Fruit fly (Drosophila melanogaster) whole organism, embryonic: Measurements from ENCODE around the gene CG4313.

Experiments
- ATbp ChIP-seq: fragments of 200-800 bp; sonication (Bioruptor generic); optimal IDR thresholded peaks from 2 replicates; lab custom pipeline; 2017; ENCODE audit warnings: missing biosample characterization, mild to moderate bottlenecking, missing genetic modification characterization, missing genetic modification reagents
- Bgb ChIP-seq: fragments of 200-800 bp; sonication (Bioruptor generic); IDR thresholded peaks from 2 replicates; pipeline ENCODE4 v1.3.6; 2022; ENCODE audit warnings: missing biosample characterization, missing genetic modification characterization; ENCODE audit not compliant: partially characterized antibody
- CG10979 ChIP-seq: fragments of 200-800 bp; sonication (Bioruptor generic); optimal IDR thresholded peaks from 2 replicates; lab custom pipeline; 2018; ENCODE audit warnings: missing biosample characterization, mild to moderate bottlenecking, missing genetic modification characterization, moderate library complexity
- CG11398 ChIP-seq: fragments of 200-800 bp; sonication (Bioruptor generic); optimal IDR thresholded peaks from 2 replicates; lab custom pipeline; 2016; ENCODE audit warnings: missing biosample characterization, missing genetic modification characterization
- CG12155 ChIP-seq: fragments of 200-800 bp; sonication (Bioruptor generic); optimal IDR thresholded peaks from 3 replicates; lab custom pipeline; 2016; ENCODE audit warnings: missing biosample characterization, missing genetic modification characterization
- CG13624 ChIP-seq: fragments of 200-800 bp; sonication (Bioruptor generic); optimal IDR thresholded peaks from 2 replicates; lab custom pipeline; 2016; ENCODE audit warnings: missing biosample characterization, missing genetic modification characterization
- CG13775 ChIP-seq: fragments of 200-800 bp; sonication (Bioruptor generic); optimal IDR thresholded peaks from 3 replicates; lab custom pipeline; 2017; ENCODE audit warnings: missing biosample characterization, mild to moderate bottlenecking, missing genetic modification characterization
- CG14441 ChIP-seq: fragments of 200-800 bp; sonication (Bioruptor generic); IDR thresholded peaks from 2 replicates; pipeline ENCODE4 v1.3.6; 2022; ENCODE audit warnings: missing biosample characterization, missing genetic modification characterization
- CG15601 ChIP-seq: fragments of 200-800 bp; sonication (Bioruptor generic); optimal IDR thresholded peaks from 3 replicates; lab custom pipeline; 2019; ENCODE audit warnings: missing biosample characterization, mild to moderate bottlenecking, missing genetic modification characterization, moderate library complexity
- CG2120 ChIP-seq: fragments of 200-800 bp; sonication (Bioruptor generic); optimal IDR thresholded peaks from 3 replicates; lab custom pipeline; 2016; ENCODE audit warnings: missing biosample characterization, missing genetic modification characterization
- CG32532 ChIP-seq: fragments of 200-800 bp; sonication (Bioruptor generic); IDR thresholded peaks from 2 replicates; pipeline ENCODE4 v1.3.6; 2022; ENCODE audit warnings: missing biosample characterization, missing genetic modification characterization
- CG33557 ChIP-seq: fragments of 200-800 bp; sonication (Bioruptor generic); optimal IDR thresholded peaks from 2 replicates; lab custom pipeline; 2019; ENCODE audit warnings: missing biosample characterization, mild to moderate bottlenecking, missing genetic modification characterization, moderate library complexity
- CG5953 ChIP-seq: fragments of 200-800 bp; sonication (Bioruptor generic); IDR thresholded peaks from 2 replicates; pipeline ENCODE4 v1.3.6; 2022; ENCODE audit warnings: missing biosample characterization, missing genetic modification characterization
- CG6254 ChIP-seq: fragments of 200-800 bp; sonication (Bioruptor generic); optimal IDR thresholded peaks from 3 replicates; lab custom pipeline; 2017; ENCODE audit warnings: mild to moderate bottlenecking, missing biosample characterization, missing genetic modification reagents, missing genetic modification characterization
- CG6272 ChIP-seq: fragments of 200-800 bp; sonication (Bioruptor generic); IDR thresholded peaks from 2 replicates; pipeline ENCODE4 v1.3.6; 2022; ENCODE audit warnings: missing biosample characterization, missing genetic modification characterization
- CG7556 ChIP-seq: fragments of 200-800 bp; sonication (Bioruptor generic); optimal IDR thresholded peaks from 2 replicates; lab custom pipeline; 2017; ENCODE audit warnings: missing biosample characterization, mild to moderate bottlenecking, missing genetic modification characterization
- CG8944 ChIP-seq: fragments of 200-800 bp; sonication (Bioruptor generic); optimal IDR thresholded peaks from 3 replicates; lab custom pipeline; 2016; ENCODE audit warnings: missing biosample characterization, missing genetic modification characterization
- CG9876 ChIP-seq: fragments of 200-800 bp; sonication (Bioruptor generic); optimal IDR thresholded peaks from 2 replicates; lab custom pipeline; 2016; ENCODE audit warnings: missing biosample characterization, missing genetic modification characterization
- D ChIP-seq, 2 experiments: fragments of 200-800 bp in 1 of 2; fragments of >200 bp in 1 of 2; sonication (Bioruptor generic) in 1 of 2; optimal IDR thresholded peaks; 2 replicates in 1 of 2; 3 replicates in 1 of 2; lab custom pipeline; 2017; ENCODE audit warnings: mild to moderate bottlenecking in 1 of 2, missing biosample characterization in 1 of 2, missing genetic modification characterization in 1 of 2, missing genetic modification reagents in 1 of 2
- Dbx ChIP-seq: fragments of 200-800 bp; sonication (Bioruptor generic); IDR thresholded peaks from 3 replicates; pipeline ENCODE4 v1.3.6; 2022; ENCODE audit warnings: missing biosample characterization, missing genetic modification characterization
- Dref ChIP-seq: fragments of 200-800 bp; sonication (Bioruptor generic); IDR thresholded peaks from 2 replicates; pipeline ENCODE4 v1.3.6; 2022; ENCODE audit warnings: missing biosample characterization, missing genetic modification characterization
- ERR ChIP-seq: fragments of 200-800 bp; sonication (Bioruptor generic); optimal IDR thresholded peaks from 2 replicates; lab custom pipeline; 2016; ENCODE audit warnings: missing biosample characterization, missing genetic modification characterization
- Hey ChIP-seq: fragments of 200-800 bp; sonication (Bioruptor generic); optimal IDR thresholded peaks from 3 replicates; lab custom pipeline; 2018; ENCODE audit warnings: missing biosample characterization, mild to moderate bottlenecking, missing genetic modification characterization
- Hmx ChIP-seq: fragments of 200-800 bp; sonication (Bioruptor generic); optimal IDR thresholded peaks from 2 replicates; lab custom pipeline; 2016; ENCODE audit warnings: missing biosample characterization, missing genetic modification characterization
- Nf-YB ChIP-seq: fragments of 200-800 bp; sonication (Bioruptor generic); optimal IDR thresholded peaks from 3 replicates; lab custom pipeline; 2019; ENCODE audit warnings: missing biosample characterization, mild to moderate bottlenecking, missing genetic modification characterization, moderate library complexity
- Sin3A ChIP-seq: fragments of >200 bp; optimal IDR thresholded peaks from 2 replicates; lab custom pipeline; 2018
- Sox102F ChIP-seq: fragments of 200-800 bp; sonication (Bioruptor generic); optimal IDR thresholded peaks from 2 replicates; lab custom pipeline; 2018; ENCODE audit warnings: missing biosample characterization, mild to moderate bottlenecking, missing genetic modification characterization, moderate library complexity
- Xrp1 ChIP-seq: fragments of 200-800 bp; sonication (Bioruptor generic); IDR thresholded peaks from 2 replicates; pipeline ENCODE4 v1.3.6; 2022; ENCODE audit warnings: missing biosample characterization, missing genetic modification characterization
- abd-A ChIP-seq: fragments of 200-800 bp; sonication (Bioruptor generic); optimal IDR thresholded peaks from 3 replicates; lab custom pipeline; 2019; ENCODE audit warnings: missing biosample characterization, mild to moderate bottlenecking, missing genetic modification characterization, moderate library complexity
- ap ChIP-seq: fragments of 200-800 bp; sonication (Bioruptor generic); IDR thresholded peaks from 2 replicates; pipeline ENCODE4 v1.3.6; 2022; ENCODE audit warnings: missing biosample characterization, missing genetic modification characterization
- ase ChIP-seq: fragments of 200-800 bp; sonication (Bioruptor generic); IDR thresholded peaks from 3 replicates; pipeline ENCODE4 v1.3.6; 2022; ENCODE audit warnings: missing biosample characterization, missing genetic modification characterization
- bigmax ChIP-seq: fragments of 200-800 bp; sonication (Bioruptor generic); optimal IDR thresholded peaks from 2 replicates; lab custom pipeline; 2018; ENCODE audit warnings: missing biosample characterization, mild to moderate bottlenecking, missing genetic modification characterization
- chif ChIP-seq, 2 experiments: fragments of 200-800 bp; sonication (Bioruptor generic); optimal IDR thresholded peaks; 3 replicates each; lab custom pipeline; 2016; ENCODE audit warnings: missing biosample characterization in 2 of 2, missing genetic modification characterization in 2 of 2
- cwo ChIP-seq: fragments of 200-800 bp; sonication (Bioruptor generic); optimal IDR thresholded peaks from 3 replicates; lab custom pipeline; 2017; ENCODE audit warnings: missing biosample characterization, missing genetic modification characterization, mild to moderate bottlenecking, moderate library complexity, missing genetic modification reagents
- emc ChIP-seq: fragments of 200-800 bp; sonication (Bioruptor generic); optimal IDR thresholded peaks from 2 replicates; lab custom pipeline; 2016; ENCODE audit warnings: missing biosample characterization, missing genetic modification characterization
- fd96Cb ChIP-seq: fragments of 200-800 bp; sonication (Bioruptor generic); optimal IDR thresholded peaks from 2 replicates; lab custom pipeline; 2018; ENCODE audit warnings: missing biosample characterization, mild to moderate bottlenecking, missing genetic modification characterization, moderate library complexity
- inv ChIP-seq: fragments of 200-800 bp; sonication (Bioruptor generic); IDR thresholded peaks from 2 replicates; pipeline ENCODE4 v1.3.6; 2022; ENCODE audit warnings: missing biosample characterization, missing genetic modification characterization; ENCODE audit not compliant: partially characterized antibody
- pb ChIP-seq: fragments of 200-800 bp; sonication (Bioruptor generic); optimal IDR thresholded peaks from 3 replicates; lab custom pipeline; 2016; ENCODE audit warnings: missing biosample characterization, missing genetic modification characterization
- pzg ChIP-seq: fragments of 200-800 bp; sonication (Bioruptor generic); optimal IDR thresholded peaks from 3 replicates; lab custom pipeline; 2018; ENCODE audit warnings: missing biosample characterization, mild to moderate bottlenecking, missing genetic modification characterization, moderate library complexity
- ranshi ChIP-seq: fragments of 200-800 bp; sonication (Bioruptor generic); IDR thresholded peaks from 2 replicates; pipeline ENCODE4 v1.3.6; 2022; ENCODE audit warnings: missing biosample characterization, missing genetic modification characterization
- row ChIP-seq: fragments of 200-800 bp; sonication (Bioruptor generic); IDR thresholded peaks from 3 replicates; pipeline ENCODE4 v1.3.6; 2022; ENCODE audit warnings: missing biosample characterization, missing genetic modification characterization
- salm ChIP-seq: fragments of 200-800 bp; sonication (Bioruptor generic); optimal IDR thresholded peaks from 2 replicates; lab custom pipeline; 2018; ENCODE audit warnings: missing biosample characterization, mild to moderate bottlenecking, missing genetic modification characterization
- slbo ChIP-seq: fragments of 200-800 bp; sonication (Bioruptor generic); IDR thresholded peaks from 2 replicates; pipeline ENCODE4 v1.3.6; 2022; ENCODE audit warnings: missing biosample characterization, missing genetic modification characterization
- ssp ChIP-seq: fragments of 200-800 bp; sonication (Bioruptor generic); IDR thresholded peaks from 2 replicates; pipeline ENCODE4 v1.3.6; 2022; ENCODE audit warnings: missing biosample characterization, missing genetic modification characterization
- stwl ChIP-seq: fragments of 200-800 bp; sonication (Bioruptor generic); optimal IDR thresholded peaks from 3 replicates; lab custom pipeline; 2018; ENCODE audit warnings: missing biosample characterization, mild to moderate bottlenecking, missing genetic modification characterization, moderate library complexity
- tap ChIP-seq: fragments of 200-800 bp; optimal IDR thresholded peaks from 3 replicates; lab custom pipeline; 2019; ENCODE audit warnings: missing biosample characterization, mild to moderate bottlenecking, missing genetic modification characterization, moderate library complexity
- vfl ChIP-seq: fragments of 200-800 bp; sonication (Bioruptor generic); optimal IDR thresholded peaks from 2 replicates; lab custom pipeline; 2016; ENCODE audit warnings: missing biosample characterization, missing genetic modification characterization
- vvl ChIP-seq: fragments of 200-800 bp; sonication (Bioruptor generic); IDR thresholded peaks from 2 replicates; pipeline ENCODE4 v1.3.6; 2022; ENCODE audit warnings: missing biosample characterization, missing genetic modification characterization
- yki ChIP-seq: fragments of >200 bp; optimal IDR thresholded peaks from 3 replicates; lab custom pipeline; 2018
- zf30C ChIP-seq: fragments of 200-800 bp; sonication (Bioruptor generic); optimal IDR thresholded peaks from 3 replicates; lab custom pipeline; 2018; ENCODE audit warnings: missing biosample characterization, mild to moderate bottlenecking, missing genetic modification characterization

CG4313 gene

dm6 chrX:2080367-2080927, 38.8 kb downstream of the CG4313 start, which contains the start of the genes CG16903 and Unc-76 (continued):
- no peak for TF ChIP-seq zf30C (GFP tag; lab: Kevin White, UChicago)
- TF ChIP-seq Dbx (GFP tag; lab: Robert Waterston, UW), result peak; percentile 52; the same call in 2 of the 3 replicates
- no peak for TF ChIP-seq fd96Cb (tag; lab: Kevin White, UChicago)
- peak; percentile 21; the same call in 1 of the 2 replicates for TF ChIP-seq slbo (GFP tag; lab: Robert Waterston, UW)
- TF ChIP-seq CG32532, result peak; percentile 52
- peak; percentile 63 for TF ChIP-seq pb
- TF ChIP-seq D (optimal IDR thresholded peaks at IDR 0.05; lab: Kevin White, UChicago), result no peak
- no peak for TF ChIP-seq D (GFP tag; optimal IDR thresholded peaks at IDR 0.05; lab: Kevin White, UChicago)
- no peak for TF ChIP-seq CG11398 (GFP tag; lab: Kevin White, UChicago)
- no peak for TF ChIP-seq CG9876 (GFP tag; lab: Kevin White, UChicago)
- peak; percentile 29; the same call in 1 of the 3 replicates for TF ChIP-seq row (GFP tag; lab: Robert Waterston, UW)
- no peak for TF ChIP-seq cwo (GFP tag; lab: Kevin White, UChicago)
- peak; percentile 18 for TF ChIP-seq CG10979 (tag; lab: Kevin White, UChicago)
- TF ChIP-seq Hey, result no peak
- peak; percentile 67 for TF ChIP-seq CG13624 (GFP tag; lab: Kevin White, UChicago)
- peak; percentile 16 to 33 for TF ChIP-seq chif (GFP tag; optimal IDR thresholded peaks at IDR 0.05; lab: Kevin White, UChicago)
- TF ChIP-seq yki, result no peak
- TF ChIP-seq ap (GFP tag; lab: Robert Waterston, UW), result no peak
- peak; percentile 52 for TF ChIP-seq CG13775 (GFP tag; lab: Kevin White, UChicago)
- peak; percentile 22 for TF ChIP-seq CG2120 (GFP tag; lab: Kevin White, UChicago)
- TF ChIP-seq bigmax (GFP tag; lab: Kevin White, UChicago), result peak; percentile 26
- peak; percentile 100 for TF ChIP-seq pzg (GFP tag; lab: Kevin White, UChicago)
- peak; percentile 53 for TF ChIP-seq CG33557 (GFP tag; lab: Kevin White, UChicago)
- TF ChIP-seq CG7556 (GFP tag; lab: Kevin White, UChicago), result peak; percentile 24
- TF ChIP-seq CG6272 (GFP tag; lab: Robert Waterston, UW), result no peak
- no peak for TF ChIP-seq CG5953
- no peak for TF ChIP-seq ranshi (GFP tag; lab: Robert Waterston, UW)
- TF ChIP-seq ERR (GFP tag; lab: Kevin White, UChicago), result no peak
- peak; percentile 77 for TF ChIP-seq Sin3A (lab: Kevin White, UChicago)
- TF ChIP-seq Xrp1, result 0 out of 2 replicates have a peak, but pooled peaks have one; percentile 15
- TF ChIP-seq CG12155 (GFP tag; lab: Kevin White, UChicago), result peak; percentile 24
- peak; percentile 60; the same call in 1 of the 2 replicates for TF ChIP-seq vvl (GFP tag; lab: Robert Waterston, UW)
- TF ChIP-seq CG14441 (GFP tag; lab: Robert Waterston, UW), result no peak
- TF ChIP-seq Dref (GFP tag; lab: Robert Waterston, UW), result peak; percentile 79
- TF ChIP-seq abd-A (tag; lab: Kevin White, UChicago), result peak; percentile 71
- TF ChIP-seq inv, result peak; percentile 26; the same call in 1 of the 2 replicates
- no peak for TF ChIP-seq Sox102F (GFP tag; lab: Kevin White, UChicago)
- peak; percentile 75 for TF ChIP-seq stwl (tag; lab: Kevin White, UChicago)
- TF ChIP-seq CG8944, result peak; percentile 1
- no peak for TF ChIP-seq emc (GFP tag; lab: Kevin White, UChicago)
- TF ChIP-seq ase, result no peak
- peak; percentile 56; the same call in 1 of the 2 replicates for TF ChIP-seq Bgb
- peak; percentile 28 for TF ChIP-seq tap
- TF ChIP-seq CG6254 (GFP tag; lab: Kevin White, UChicago), result peak; percentile 7
- TF ChIP-seq CG15601, result peak; percentile 78
- TF ChIP-seq vfl (GFP tag; lab: Kevin White, UChicago), result no peak
- no peak for TF ChIP-seq ATbp (GFP tag; lab: Kevin White, UChicago)
- TF ChIP-seq salm, result peak; percentile 52
- TF ChIP-seq Hmx (GFP tag; lab: Kevin White, UChicago), result no peak
- TF ChIP-seq ssp (GFP tag; lab: Robert Waterston, UW), result peak; percentile 34; the same call in 1 of the 2 replicates
- peak; percentile 27 for TF ChIP-seq Nf-YB
